Fruit fly (Drosophila melanogaster) whole organism, embryonic: Measurements from ENCODE around the gene Targ3.

Source experiments
- CG10431 ChIP-seq: fragments of 200-800 bp; sonication (Bioruptor generic); optimal IDR thresholded peaks from 3 replicates; lab custom pipeline; 2018; ENCODE audit warnings: missing biosample characterization, mild to moderate bottlenecking, missing genetic modification characterization
- CG12071 ChIP-seq: fragments of 200-800 bp; sonication (Bioruptor generic); optimal IDR thresholded peaks from 3 replicates; lab custom pipeline; 2018; ENCODE audit warnings: missing biosample characterization, mild to moderate bottlenecking, missing genetic modification characterization
- CG12236 ChIP-seq: fragments of 200-800 bp; sonication (Bioruptor generic); optimal IDR thresholded peaks from 2 replicates; lab custom pipeline; 2016; ENCODE audit warnings: missing biosample characterization, missing genetic modification characterization
- CG15269 ChIP-seq: fragments of 200-800 bp; sonication (Bioruptor generic); optimal IDR thresholded peaks from 2 replicates; lab custom pipeline; 2018; ENCODE audit warnings: missing biosample characterization, mild to moderate bottlenecking, missing genetic modification characterization, moderate library complexity
- CG15479 ChIP-seq: fragments of 200-800 bp; sonication (Bioruptor generic); optimal IDR thresholded peaks from 3 replicates; lab custom pipeline; 2019; ENCODE audit warnings: missing biosample characterization, mild to moderate bottlenecking, missing genetic modification characterization, moderate library complexity
- CG15696 ChIP-seq: fragments of 200-800 bp; sonication (Bioruptor generic); optimal IDR thresholded peaks from 2 replicates; lab custom pipeline; 2019; ENCODE audit warnings: missing biosample characterization, mild to moderate bottlenecking, missing genetic modification characterization, moderate library complexity
- CG1602 ChIP-seq: fragments of 200-800 bp; sonication (Bioruptor generic); optimal IDR thresholded peaks from 3 replicates; lab custom pipeline; 2016; ENCODE audit warnings: missing biosample characterization, missing genetic modification characterization
- CG17385 ChIP-seq: fragments of 200-800 bp; sonication (Bioruptor generic); optimal IDR thresholded peaks from 3 replicates; lab custom pipeline; 2018; ENCODE audit warnings: missing biosample characterization, mild to moderate bottlenecking, missing genetic modification characterization
- CG1832 ChIP-seq: fragments of 200-800 bp; sonication (Bioruptor generic); optimal IDR thresholded peaks from 2 replicates; lab custom pipeline; 2017; ENCODE audit warnings: missing biosample characterization, mild to moderate bottlenecking, missing genetic modification characterization, inconsistent platforms
- CG2199 ChIP-seq: fragments of 200-800 bp; sonication (Bioruptor generic); IDR thresholded peaks from 3 replicates; pipeline ENCODE4 v1.3.6; 2022; ENCODE audit warnings: missing biosample characterization, missing genetic modification characterization
- CG30020 ChIP-seq: fragments of 200-800 bp; optimal IDR thresholded peaks from 2 replicates; lab custom pipeline; 2019; ENCODE audit warnings: missing biosample characterization, mild to moderate bottlenecking, missing genetic modification characterization, moderate library complexity
- CG30403 ChIP-seq: fragments of 200-800 bp; sonication (Bioruptor generic); optimal IDR thresholded peaks from 3 replicates; lab custom pipeline; 2016; ENCODE audit warnings: missing biosample characterization, missing genetic modification characterization
- CG32532 ChIP-seq: fragments of 200-800 bp; sonication (Bioruptor generic); IDR thresholded peaks from 2 replicates; pipeline ENCODE4 v1.3.6; 2022; ENCODE audit warnings: missing biosample characterization, missing genetic modification characterization
- CG32767 ChIP-seq: fragments of 200-800 bp; sonication (Bioruptor generic); IDR thresholded peaks from 2 replicates; pipeline ENCODE4 v1.3.6; 2022; ENCODE audit warnings: missing biosample characterization, missing genetic modification characterization
- CG3407 ChIP-seq: fragments of 200-800 bp; sonication (Bioruptor generic); optimal IDR thresholded peaks from 2 replicates; lab custom pipeline; 2018; ENCODE audit warnings: missing biosample characterization, mild to moderate bottlenecking, missing genetic modification characterization
- CG3726 ChIP-seq: fragments of 200-800 bp; sonication (Bioruptor generic); IDR thresholded peaks from 3 replicates; pipeline ENCODE4, ENCODE4 v1.3.6; 2022; ENCODE audit warnings: missing biosample characterization, missing genetic modification characterization
- CG4707 ChIP-seq: fragments of 200-800 bp; sonication (Bioruptor generic); optimal IDR thresholded peaks from 2 replicates; lab custom pipeline; 2018; ENCODE audit warnings: missing biosample characterization, mild to moderate bottlenecking, missing genetic modification characterization, moderate library complexity
- CG4730 ChIP-seq: fragments of 200-800 bp; sonication (Bioruptor generic); IDR thresholded peaks from 2 replicates; pipeline ENCODE4 v1.3.6; 2022; ENCODE audit warnings: missing biosample characterization, missing genetic modification characterization
- CG5245 ChIP-seq: fragments of 200-800 bp; sonication (Bioruptor generic); optimal IDR thresholded peaks from 3 replicates; lab custom pipeline; 2016; ENCODE audit warnings: missing biosample characterization, missing genetic modification characterization
- CG7357 ChIP-seq: fragments of 200-800 bp; sonication (Bioruptor generic); IDR thresholded peaks from 3 replicates; pipeline ENCODE4 v1.3.6; 2022; ENCODE audit warnings: missing biosample characterization, missing genetic modification characterization
- CG7556 ChIP-seq: fragments of 200-800 bp; sonication (Bioruptor generic); optimal IDR thresholded peaks from 2 replicates; lab custom pipeline; 2017; ENCODE audit warnings: missing biosample characterization, mild to moderate bottlenecking, missing genetic modification characterization
- CG7745 ChIP-seq: fragments of 200-800 bp; sonication (Bioruptor generic); optimal IDR thresholded peaks from 2 replicates; lab custom pipeline; 2018; ENCODE audit warnings: missing biosample characterization, mild to moderate bottlenecking, missing genetic modification characterization, moderate library complexity
- Deaf1 ChIP-seq: fragments of 200-800 bp; optimal IDR thresholded peaks from 3 replicates; lab custom pipeline; 2019; ENCODE audit warnings: missing biosample characterization, mild to moderate bottlenecking, missing genetic modification characterization, moderate library complexity
- Fer1 ChIP-seq: fragments of 200-800 bp; sonication (Bioruptor generic); optimal IDR thresholded peaks from 2 replicates; lab custom pipeline; 2017; ENCODE audit warnings: missing biosample characterization, mild to moderate bottlenecking, missing genetic modification characterization
- H15 ChIP-seq: fragments of 200-800 bp; sonication (Bioruptor generic); IDR thresholded peaks from 3 replicates; pipeline ENCODE4 v1.3.6; 2022; ENCODE audit warnings: missing biosample characterization, missing genetic modification characterization
- Hr51 ChIP-seq, 2 experiments: fragments of 200-800 bp; sonication (Bioruptor generic); optimal IDR thresholded peaks; 2 replicates in 1 of 2; 3 replicates in 1 of 2; lab custom pipeline; 2016 to 2018; ENCODE audit warnings: missing biosample characterization in 2 of 2, missing genetic modification characterization in 2 of 2, mild to moderate bottlenecking in 1 of 2, moderate library complexity in 1 of 2
- Lim3 ChIP-seq: fragments of 200-800 bp; sonication (Bioruptor generic); IDR thresholded peaks from 2 replicates; pipeline ENCODE4 v1.3.6; 2022; ENCODE audit warnings: missing biosample characterization, missing genetic modification characterization
- NC2β ChIP-seq: fragments of 200-800 bp; sonication (Bioruptor generic); optimal IDR thresholded peaks from 2 replicates; lab custom pipeline; 2016; ENCODE audit warnings: missing biosample characterization, missing genetic modification characterization
- Oli ChIP-seq: fragments of 200-800 bp; sonication (Bioruptor generic); optimal IDR thresholded peaks from 2 replicates; lab custom pipeline; 2018; ENCODE audit warnings: missing biosample characterization, mild to moderate bottlenecking, missing genetic modification characterization, moderate library complexity
- PHDP ChIP-seq: fragments of 200-800 bp; sonication (Bioruptor generic); optimal IDR thresholded peaks from 3 replicates; lab custom pipeline; 2018; ENCODE audit warnings: missing biosample characterization, mild to moderate bottlenecking, missing genetic modification characterization, moderate library complexity
- Pdp1 ChIP-seq, 2 experiments: fragments of 200-800 bp; sonication (Bioruptor generic); optimal IDR thresholded peaks; 3 replicates each; lab custom pipeline; 2016; ENCODE audit warnings: missing biosample characterization in 2 of 2, missing genetic modification characterization in 2 of 2, mild to moderate bottlenecking in 1 of 2, moderate library complexity in 1 of 2
- Rfx ChIP-seq: fragments of 200-800 bp; sonication (Bioruptor generic); IDR thresholded peaks from 2 replicates; pipeline ENCODE4 v1.3.6; 2022; ENCODE audit warnings: missing biosample characterization, missing genetic modification characterization
- Sin3A ChIP-seq: fragments of >200 bp; optimal IDR thresholded peaks from 2 replicates; lab custom pipeline; 2018
- Spps ChIP-seq: fragments of 200-800 bp; sonication (Bioruptor generic); optimal IDR thresholded peaks from 2 replicates; lab custom pipeline; 2018; ENCODE audit warnings: missing biosample characterization, mild to moderate bottlenecking, missing genetic modification characterization
- Usf ChIP-seq: fragments of 200-800 bp; sonication (Bioruptor generic); optimal IDR thresholded peaks from 2 replicates; lab custom pipeline; 2017; ENCODE audit warnings: missing genotype, missing biosample characterization, missing genetic modification characterization
- abd-A ChIP-seq: fragments of 200-800 bp; sonication (Bioruptor generic); optimal IDR thresholded peaks from 3 replicates; lab custom pipeline; 2019; ENCODE audit warnings: missing biosample characterization, mild to moderate bottlenecking, missing genetic modification characterization, moderate library complexity
- ap ChIP-seq: fragments of 200-800 bp; sonication (Bioruptor generic); IDR thresholded peaks from 2 replicates; pipeline ENCODE4 v1.3.6; 2022; ENCODE audit warnings: missing biosample characterization, missing genetic modification characterization
- ase ChIP-seq: fragments of 200-800 bp; sonication (Bioruptor generic); IDR thresholded peaks from 3 replicates; pipeline ENCODE4 v1.3.6; 2022; ENCODE audit warnings: missing biosample characterization, missing genetic modification characterization
- caup ChIP-seq: fragments of 200-800 bp; sonication (Bioruptor generic); optimal IDR thresholded peaks from 3 replicates; lab custom pipeline; 2017; ENCODE audit warnings: missing biosample characterization, mild to moderate bottlenecking, missing genetic modification characterization, moderate library complexity; ENCODE audit not compliant: severe bottlenecking
- crc ChIP-seq: fragments of 200-800 bp; sonication (Bioruptor generic); optimal IDR thresholded peaks from 2 replicates; lab custom pipeline; 2016; ENCODE audit warnings: missing biosample characterization, missing genetic modification characterization
- danr ChIP-seq: fragments of 200-800 bp; sonication (Bioruptor generic); IDR thresholded peaks from 2 replicates; pipeline ENCODE4 v1.3.6; 2022; ENCODE audit warnings: missing biosample characterization, missing genetic modification characterization
- eve ChIP-seq, 2 experiments: fragments of >200 bp; optimal IDR thresholded peaks; 2 replicates each; lab custom pipeline; 2017; ENCODE audit warnings: missing biosample characterization in 2 of 2, missing genetic modification characterization in 2 of 2
- gro ChIP-seq: fragments of 200-800 bp; sonication (Bioruptor generic); optimal IDR thresholded peaks from 2 replicates; lab custom pipeline; 2016; ENCODE audit warnings: missing biosample characterization, missing genetic modification characterization
- h ChIP-seq: fragments of >200 bp; optimal IDR thresholded peaks from 2 replicates; lab custom pipeline; 2017
- hkb ChIP-seq, 2 experiments: fragments of 200-800 bp in 1 of 2; fragments of >200 bp in 1 of 2; sonication (Bioruptor generic) in 1 of 2; IDR thresholded peaks in 1 of 2; optimal IDR thresholded peaks in 1 of 2; 2 replicates each; pipeline versions ENCODE4 v1.3.6 to Lab custom; 2017 to 2022; ENCODE audit warnings: missing biosample characterization in 1 of 2, missing genetic modification characterization in 1 of 2
- ind ChIP-seq: fragments of 200-800 bp; sonication (Bioruptor generic); optimal IDR thresholded peaks from 3 replicates; lab custom pipeline; 2016; ENCODE audit warnings: missing biosample characterization, missing genetic modification characterization
- lab ChIP-seq: fragments of 200-800 bp; sonication (Bioruptor generic); optimal IDR thresholded peaks from 3 replicates; lab custom pipeline; 2017; ENCODE audit warnings: missing biosample characterization, missing genetic modification characterization, mild to moderate bottlenecking, moderate library complexity, missing genetic modification reagents
- mirr ChIP-seq: fragments of 200-800 bp; sonication (Bioruptor generic); optimal IDR thresholded peaks from 3 replicates; lab custom pipeline; 2018; ENCODE audit warnings: missing biosample characterization, mild to moderate bottlenecking, missing genetic modification characterization
- pb ChIP-seq: fragments of 200-800 bp; sonication (Bioruptor generic); optimal IDR thresholded peaks from 3 replicates; lab custom pipeline; 2016; ENCODE audit warnings: missing biosample characterization, missing genetic modification characterization
- sisA ChIP-seq: fragments of 200-800 bp; sonication (Bioruptor generic); IDR thresholded peaks from 2 replicates; pipeline ENCODE4 v1.3.6; 2022; ENCODE audit warnings: missing biosample characterization, missing genetic modification characterization
- ssp ChIP-seq: fragments of 200-800 bp; sonication (Bioruptor generic); IDR thresholded peaks from 2 replicates; pipeline ENCODE4 v1.3.6; 2022; ENCODE audit warnings: missing biosample characterization, missing genetic modification characterization
- zfh1 ChIP-seq: fragments of 200-800 bp; sonication (Bioruptor generic); IDR thresholded peaks from 3 replicates; pipeline ENCODE4 v1.3.6; 2022; ENCODE audit warnings: missing biosample characterization, missing genetic modification characterization

Gene Targ3

DNA sequence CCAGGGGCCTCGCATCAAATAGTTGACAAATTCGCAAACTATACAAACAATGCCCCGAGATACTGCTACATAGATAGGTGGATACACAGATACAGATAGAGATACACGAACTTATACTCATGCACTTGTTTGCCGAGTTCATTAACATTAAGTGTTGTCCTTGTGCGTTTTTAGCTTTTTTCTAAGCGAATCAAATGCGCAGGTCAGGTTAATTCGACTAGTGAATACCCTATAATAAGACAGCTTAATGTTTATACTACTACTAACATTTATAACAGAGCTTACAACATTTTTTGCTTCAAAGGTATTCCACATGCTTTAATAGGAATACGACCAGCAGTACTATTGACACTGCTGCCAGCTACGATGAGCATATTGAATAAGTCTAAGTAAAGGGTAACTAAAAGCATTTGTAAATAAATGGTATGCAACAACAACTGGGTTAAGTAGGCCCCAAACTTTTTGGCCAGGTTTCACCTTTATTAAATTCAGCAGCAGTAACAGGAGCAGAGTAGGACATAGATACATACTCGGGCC lies 44.9 kb downstream of the Targ3 start:
- TF ChIP-seq crc (GFP tag; lab: Kevin White, UChicago) (no peak), ap (GFP tag; lab: Robert Waterston, UW) (no peak), CG10431 (GFP tag; lab: Kevin White, UChicago) (no peak), CG32532 (GFP tag; lab: Robert Waterston, UW) (no peak), CG7357 (no peak), CG2199 (GFP tag; lab: Robert Waterston, UW) (no peak), Hr51 (GFP tag; optimal IDR thresholded peaks at IDR 0.05; lab: Kevin White, UChicago) (no peak), CG30020 (tag; lab: Kevin White, UChicago) (no peak), CG12236 (no peak), abd-A (tag; lab: Kevin White, UChicago) (no peak), eve (GFP tag; optimal IDR thresholded peaks at IDR 0.05; lab: Kevin White, UChicago) (no peak), CG17385 (GFP tag; lab: Kevin White, UChicago) (no peak), CG4707 (no peak), lab (GFP tag; lab: Kevin White, UChicago) (peak; percentile 13), caup (GFP tag; lab: Kevin White, UChicago) (peak; percentile 10), CG1602 (GFP tag; lab: Kevin White, UChicago) (no peak), CG7556 (GFP tag; lab: Kevin White, UChicago) (no peak), Usf (GFP tag; lab: Kevin White, UChicago) (no peak), sisA (GFP tag; lab: Robert Waterston, UW) (no peak), CG1832 (no peak), Fer1 (GFP tag; lab: Kevin White, UChicago) (peak; percentile 25), CG30403 (GFP tag; lab: Kevin White, UChicago) (peak; percentile 22), h (lab: Kevin White, UChicago) (no peak), Sin3A (lab: Kevin White, UChicago) (no peak), pb (GFP tag; lab: Kevin White, UChicago) (no peak), Spps (tag; lab: Kevin White, UChicago) (no peak), Oli (tag; lab: Kevin White, UChicago) (no peak), CG12071 (GFP tag; lab: Kevin White, UChicago) (no peak), NC2β (GFP tag; lab: Kevin White, UChicago) (no peak), CG3407 (GFP tag; lab: Kevin White, UChicago) (no peak), zfh1 (GFP tag; lab: Robert Waterston, UW) (no peak), CG4730 (GFP tag; lab: Robert Waterston, UW) (no peak), danr (GFP tag; lab: Robert Waterston, UW) (no peak), gro (no peak), CG5245 (no peak), hkb (optimal IDR thresholded peaks at IDR 0.05; lab: Kevin White, UChicago) (no peak), hkb (GFP tag; IDR thresholded peaks at IDR 0.05; lab: Robert Waterston, UW) (no peak), Pdp1 (GFP tag; optimal IDR thresholded peaks at IDR 0.05; lab: Kevin White, UChicago) (no peak), CG3726 (no peak), CG7745 (tag; lab: Kevin White, UChicago) (no peak), Lim3 (GFP tag; lab: Robert Waterston, UW) (no peak), mirr (GFP tag; lab: Kevin White, UChicago) (no peak), CG15269 (tag; lab: Kevin White, UChicago) (peak; percentile 21), PHDP (tag; lab: Kevin White, UChicago) (peak; percentile 25), CG32767 (GFP tag; lab: Robert Waterston, UW) (no peak), CG15696 (tag; lab: Kevin White, UChicago) (no peak), H15 (no peak), Rfx (no peak), CG15479 (no peak), Deaf1 (no peak), ind (GFP tag; lab: Kevin White, UChicago) (no peak), ase (GFP tag; lab: Robert Waterston, UW) (no peak), ssp (GFP tag; lab: Robert Waterston, UW) (no peak)
